Fruit fly (Drosophila melanogaster): Measurements from ENCODE around the gene CG6333.
A peak's percentile ranks its signal among the peaks of the same experiment; 100 is the strongest.

Gene CG6333

DNA sequence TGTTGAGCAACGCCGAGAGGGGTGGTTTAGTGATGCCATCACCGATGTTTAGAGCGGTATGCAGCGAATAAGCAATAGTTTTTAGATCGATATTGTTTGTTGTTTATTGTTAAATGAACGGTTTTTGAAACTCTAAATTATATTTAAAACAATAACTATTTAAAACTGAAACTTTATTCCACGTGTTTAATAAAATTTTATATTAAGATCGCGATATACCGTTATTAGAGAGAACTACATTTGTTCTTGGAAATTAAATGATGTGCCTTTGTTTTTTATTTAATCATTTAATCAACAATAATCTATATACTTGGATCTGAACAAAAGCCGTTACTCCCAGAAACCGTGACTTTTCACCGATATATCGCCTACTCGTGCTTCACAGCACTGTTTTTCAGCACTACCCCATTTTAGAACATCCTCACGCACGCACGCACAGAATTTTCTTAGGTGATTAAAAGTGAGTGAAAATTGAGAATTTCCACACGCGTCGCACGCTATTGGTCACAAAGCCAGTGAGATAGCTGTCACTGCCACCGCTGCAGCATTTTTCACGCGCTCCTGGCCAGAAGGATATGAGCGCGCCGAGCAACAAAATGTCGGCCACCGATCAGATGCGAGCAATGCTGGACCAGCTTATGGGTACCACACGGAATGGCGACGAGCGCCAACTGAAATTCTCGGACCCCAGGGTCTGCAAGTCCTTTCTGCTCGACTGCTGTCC is 28.0 kb upstream of the CG6333 start, which contains the start of the genes U4-U6-60K and CG7564 (continued):
- TF ChIP-seq luna (GFP tag; optimal IDR thresholded peaks at IDR 0.05) = no peak
- TF ChIP-seq Ptx1 (GFP tag; IDR thresholded peaks at IDR 0.05) = peak; percentile 53; the same call in 1 of the 2 replicates
- peak; percentile 37 for TF ChIP-seq CG18764 (GFP tag; optimal IDR thresholded peaks at IDR 0.05)
- peak; percentile 63 for TF ChIP-seq CG2678 (tag; optimal IDR thresholded peaks at IDR 0.05)
- peak; percentile 53 for TF ChIP-seq CG7786 (GFP tag; optimal IDR thresholded peaks at IDR 0.05)
- TF ChIP-seq CG13123 (GFP tag; optimal IDR thresholded peaks at IDR 0.05) = peak; percentile 15
- no peak for TF ChIP-seq peb (GFP tag; IDR thresholded peaks at IDR 0.05)
- peak; percentile 74 for TF ChIP-seq sug (tag; optimal IDR thresholded peaks at IDR 0.05)
- TF ChIP-seq CG17328 (GFP tag; IDR thresholded peaks at IDR 0.05) = no peak; the same call in 1 of the 2 replicates
- TF ChIP-seq emc (GFP tag; optimal IDR thresholded peaks at IDR 0.05) = peak; percentile 44
- peak; percentile 8 for TF ChIP-seq CG4282 (GFP tag; optimal IDR thresholded peaks at IDR 0.05)
- TF ChIP-seq sna (GFP tag; IDR thresholded peaks at IDR 0.05; ENCODE audit: partially characterized antibody) = peak; percentile 91
- TF ChIP-seq CG18476 (GFP tag; optimal IDR thresholded peaks at IDR 0.05) = peak; percentile 61
- TF ChIP-seq bsh (GFP tag; optimal IDR thresholded peaks at IDR 0.05) = peak in 1 of 2 experiments; percentile 8
- TF ChIP-seq CG13894 (tag; optimal IDR thresholded peaks at IDR 0.05) = no peak
- TF ChIP-seq CG1602 (GFP tag; optimal IDR thresholded peaks at IDR 0.05) = peak; percentile 61
- TF ChIP-seq gfzf (GFP tag; optimal IDR thresholded peaks at IDR 0.05) = peak; percentile 4
- no peak for TF ChIP-seq danr (GFP tag; IDR thresholded peaks at IDR 0.05)
- TF ChIP-seq corto (GFP tag; optimal IDR thresholded peaks at IDR 0.05) = peak; percentile 47
- TF ChIP-seq CG5953 (GFP tag; IDR thresholded peaks at IDR 0.05) = no peak
- no peak for TF ChIP-seq ash1 (GFP tag; optimal IDR thresholded peaks at IDR 0.05)
- TF ChIP-seq Dad (GFP tag; optimal IDR thresholded peaks at IDR 0.05) = peak; percentile 22
- TF ChIP-seq CG34376 (GFP tag; optimal IDR thresholded peaks at IDR 0.05) = peak; percentile 46
- peak; percentile 82 for TF ChIP-seq CG13775 (GFP tag; optimal IDR thresholded peaks at IDR 0.05)
- TF ChIP-seq CG12071 (GFP tag; optimal IDR thresholded peaks at IDR 0.05) = no peak
- TF ChIP-seq CG7357 (GFP tag; IDR thresholded peaks at IDR 0.05) = 0 out of 3 replicates have a peak, but pooled peaks have one; percentile 47
- TF ChIP-seq CG32767 (GFP tag; IDR thresholded peaks at IDR 0.05) = no peak
- no peak for TF ChIP-seq Stat92E (GFP tag; optimal IDR thresholded peaks at IDR 0.05)
- no peak for TF ChIP-seq da (GFP tag; optimal IDR thresholded peaks at IDR 0.05)
- TF ChIP-seq Hr78 (GFP tag; optimal IDR thresholded peaks at IDR 0.05) = no peak
- TF ChIP-seq Oaz (GFP tag; IDR thresholded peaks at IDR 0.05) = no peak
- peak; percentile 97 for TF ChIP-seq CG6791 (GFP tag; IDR thresholded peaks at IDR 0.05; ENCODE audit: partially characterized antibody)
- peak; percentile 63 for TF ChIP-seq CG18599 (GFP tag; optimal IDR thresholded peaks at IDR 0.05)
- TF ChIP-seq CG17361 (GFP tag; IDR thresholded peaks at IDR 0.05) = peak; percentile 89
- TF ChIP-seq gt (GFP tag; IDR thresholded peaks at IDR 0.05) = no peak
- TF ChIP-seq CG17359 (tag; optimal IDR thresholded peaks at IDR 0.05) = peak; percentile 9
- TF ChIP-seq zf30C (GFP tag; optimal IDR thresholded peaks at IDR 0.05) = no peak
- peak; percentile 27 for TF ChIP-seq CG33213 (GFP tag; optimal IDR thresholded peaks at IDR 0.05)

dm6 chr3L:17513492-17513891 is 27.5 kb upstream of the CG6333 start:
- TF ChIP-seq CG4360 (GFP tag; IDR thresholded peaks at IDR 0.05) (peak; percentile 98), MESR4 (GFP tag; optimal IDR thresholded peaks at IDR 0.05) (peak; percentile 61), Hmr (GFP tag; optimal IDR thresholded peaks at IDR 0.05) (no peak), CG34422 (GFP tag; IDR thresholded peaks at IDR 0.05) (peak; percentile 75; the same call in 1 of the 3 replicates), pfk (GFP tag; optimal IDR thresholded peaks at IDR 0.05) (peak; percentile 74), MBD-R2 (GFP tag; IDR thresholded peaks at IDR 0.05) (peak; percentile 75), H15 (GFP tag; IDR thresholded peaks at IDR 0.05) (no peak), CG8290 (GFP tag; optimal IDR thresholded peaks at IDR 0.05) (no peak), CG8290 (tag; optimal IDR thresholded peaks at IDR 0.05) (no peak)

All from whole organism, embryonic.